Fruit fly (Drosophila melanogaster) whole organism, pupa: Measurements from ENCODE around the gene CG32814.

Source experiments
- CG17806 ChIP-seq: fragments of 200-800 bp; sonication (Bioruptor generic); optimal IDR thresholded peaks from 2 replicates; lab custom pipeline; 2018; ENCODE audit warnings: missing biosample characterization, mild to moderate bottlenecking, missing genetic modification characterization, moderate library complexity
- CG4496 ChIP-seq: fragments of 200-800 bp; sonication (Bioruptor generic); IDR thresholded peaks from 3 replicates; pipeline ENCODE4 v1.3.6; 2022; ENCODE audit warnings: missing biosample characterization, missing genetic modification characterization
- CG8159 ChIP-seq: fragments of 200-800 bp; sonication (Bioruptor generic); optimal IDR thresholded peaks from 3 replicates; lab custom pipeline; 2018; ENCODE audit warnings: missing biosample characterization, mild to moderate bottlenecking, missing genetic modification characterization, moderate library complexity
- CG8301 ChIP-seq: fragments of 200-800 bp; sonication (Bioruptor generic); optimal IDR thresholded peaks from 2 replicates; lab custom pipeline; 2018; ENCODE audit warnings: missing biosample characterization, mild to moderate bottlenecking, missing genetic modification characterization
- CG9948 ChIP-seq: fragments of 200-800 bp; sonication (Bioruptor generic); optimal IDR thresholded peaks from 2 replicates; lab custom pipeline; 2018; ENCODE audit warnings: missing biosample characterization, mild to moderate bottlenecking, missing genetic modification characterization, moderate library complexity
- D1 ChIP-seq: fragments of 200-800 bp; sonication (Bioruptor generic); optimal IDR thresholded peaks from 2 replicates; lab custom pipeline; 2018; ENCODE audit warnings: missing biosample characterization, mild to moderate bottlenecking, missing genetic modification characterization, moderate library complexity
- Snoo ChIP-seq: fragments of 200-800 bp; sonication (Bioruptor generic); optimal IDR thresholded peaks from 3 replicates; lab custom pipeline; 2017; ENCODE audit warnings: missing biosample characterization, mild to moderate bottlenecking, missing genetic modification characterization, inconsistent platforms
- fd96Ca ChIP-seq: fragments of 200-800 bp; sonication (Bioruptor generic); IDR thresholded peaks from 3 replicates; pipeline ENCODE4 v1.3.6; 2022; ENCODE audit warnings: missing biosample characterization, missing genetic modification characterization

dm6 chrX:990218-990617 lies 36.3 kb downstream of the CG32814 start, which contains the start of gene CG18823:
- TF ChIP-seq CG17806 (tag; lab: Kevin White, UChicago): no peak
- no peak for TF ChIP-seq CG4496 (GFP tag; lab: Robert Waterston, UW)
- no peak for TF ChIP-seq Snoo (tag; lab: Kevin White, UChicago)
- no peak for TF ChIP-seq D1 (tag; lab: Kevin White, UChicago)
- TF ChIP-seq CG8159 (tag; lab: Kevin White, UChicago): no peak
- no peak for TF ChIP-seq CG9948 (tag; lab: Kevin White, UChicago)
- TF ChIP-seq CG8301 (tag; lab: Kevin White, UChicago): no peak
- TF ChIP-seq fd96Ca: no peak
